Worm (Caenorhabditis elegans) whole organism, L4 larva: ENCODE measurements around the gene best-4.

ENCODE experiments used
- ama-1 ChIP-seq: fragments of 150-350 bp; optimal IDR thresholded peaks from 2 replicates; lab custom pipeline; 2014; ENCODE audit warnings: inconsistent platforms, mixed read lengths
- ceh-32 ChIP-seq: sonication (generic microtip); optimal IDR thresholded peaks from 2 replicates; lab custom pipeline; 2016; ENCODE audit warnings: mild to moderate bottlenecking, missing genetic modification characterization, missing compliant biosample characterization; ENCODE audit not compliant: poor library complexity
- ces-1 ChIP-seq: fragments of 150-350 bp; sonication (generic microtip); optimal IDR thresholded peaks from 4 replicates; lab custom pipeline; 2014; ENCODE audit warnings: missing biosample characterization, missing genetic modification reagents, missing genetic modification characterization
- dpl-1 ChIP-seq: fragments of 150-350 bp; optimal IDR thresholded peaks from 2 replicates; lab custom pipeline; 2014; ENCODE audit warnings: missing biosample characterization, missing genetic modification reagents, missing genetic modification characterization
- duxl-1 ChIP-seq: sonication (generic microtip); optimal IDR thresholded peaks from 2 replicates; lab custom pipeline; 2016; ENCODE audit warnings: mild to moderate bottlenecking, missing genetic modification characterization, moderate library complexity, missing compliant biosample characterization; ENCODE audit not compliant: poor library complexity
- lim-7 ChIP-seq: fragments of 200-800 bp; sonication (Bioruptor generic); IDR thresholded peaks from 2 replicates; pipeline ENCODE4 v1.3.6; 2022; ENCODE audit warnings: missing genetic modification characterization, missing compliant biosample characterization
- nhr-76 ChIP-seq: fragments of 150-350 bp; optimal IDR thresholded peaks from 2 replicates; lab custom pipeline; 2014; ENCODE audit warnings: missing biosample characterization, missing genetic modification characterization
- unc-62 ChIP-seq, 3 experiments: fragments of 150-350 bp in 1 of 3; sonication (generic microtip); optimal IDR thresholded peaks in 2 of 3; peaks in 1 of 3; 1 replicate in 1 of 3; 2 replicates in 2 of 3; lab custom pipeline; 2014 to 2017; ENCODE audit warnings: missing biosample characterization in 3 of 3, missing genetic modification characterization in 3 of 3, missing genetic modification reagents in 3 of 3, missing genotype in 1 of 3

DNA sequence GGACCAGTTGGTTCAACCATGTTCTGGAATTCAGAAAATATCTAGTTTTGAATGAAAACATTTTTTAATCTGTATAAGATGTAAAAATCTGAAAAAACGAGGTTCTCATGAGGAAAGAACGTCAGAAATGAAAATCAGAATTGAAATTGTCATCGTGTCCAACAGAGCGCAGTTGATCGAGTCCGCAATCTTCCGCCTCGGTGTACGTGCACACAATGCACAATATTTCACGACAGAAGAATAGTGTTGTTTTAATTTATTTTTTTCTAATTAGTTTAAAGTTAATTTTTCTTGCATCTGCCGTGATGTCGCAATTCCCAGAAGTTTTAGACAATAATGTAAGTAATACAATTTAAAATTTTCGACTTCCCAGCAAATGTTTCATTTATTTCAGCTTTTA is 32.0 kb upstream of the best-4 start, which contains the start of gene nfyc-1:
- TF ChIP-seq ceh-32 (no peak), nhr-76 (tag; lab: Kevin White, UChicago) (no peak), lim-7 (no peak), unc-62 (GFP tag; optimal IDR thresholded peaks at IDR 0.05 in 1 of 2; lab: Kevin White, UChicago) (no peak), unc-62 (tag; optimal IDR thresholded peaks at IDR 0.05; lab: Kevin White, UChicago) (no peak), ama-1 (peak; percentile 22), dpl-1 (GFP tag; lab: Kevin White, UChicago) (peak; percentile 66), ces-1 (GFP tag; lab: Kevin White, UChicago) (no peak), duxl-1 (tag; lab: Kevin White, UChicago) (peak; percentile 7)
